Fruit fly (Drosophila melanogaster) whole organism, embryonic: ENCODE measurements around the gene CG6791.
A peak's percentile ranks its signal among the peaks of the same experiment; 100 is the strongest.

Experiments used
- CG10462 ChIP-seq: fragments of 200-800 bp; sonication (Bioruptor generic); optimal IDR thresholded peaks from 2 replicates; lab custom pipeline; 2016; ENCODE audit warnings: missing biosample characterization, missing genetic modification characterization
- CG13296 ChIP-seq: fragments of 200-800 bp; sonication (Bioruptor generic); optimal IDR thresholded peaks from 3 replicates; lab custom pipeline; 2018; ENCODE audit warnings: missing biosample characterization, mild to moderate bottlenecking, missing genetic modification characterization
- CG17385 ChIP-seq: fragments of 200-800 bp; sonication (Bioruptor generic); optimal IDR thresholded peaks from 3 replicates; lab custom pipeline; 2018; ENCODE audit warnings: missing biosample characterization, mild to moderate bottlenecking, missing genetic modification characterization
- CG18599 ChIP-seq: fragments of 200-800 bp; sonication (Bioruptor generic); optimal IDR thresholded peaks from 3 replicates; lab custom pipeline; 2017; ENCODE audit warnings: missing biosample characterization, missing genetic modification characterization, mild to moderate bottlenecking, moderate library complexity, missing genetic modification reagents
- CG2678 ChIP-seq: fragments of 200-800 bp; sonication (Bioruptor generic); optimal IDR thresholded peaks from 3 replicates; lab custom pipeline; 2019; ENCODE audit warnings: missing biosample characterization, mild to moderate bottlenecking, missing genetic modification characterization, moderate library complexity
- CG32532 ChIP-seq: fragments of 200-800 bp; sonication (Bioruptor generic); IDR thresholded peaks from 2 replicates; pipeline ENCODE4 v1.3.6; 2022; ENCODE audit warnings: missing biosample characterization, missing genetic modification characterization
- CG33557 ChIP-seq: fragments of 200-800 bp; sonication (Bioruptor generic); optimal IDR thresholded peaks from 2 replicates; lab custom pipeline; 2019; ENCODE audit warnings: missing biosample characterization, mild to moderate bottlenecking, missing genetic modification characterization, moderate library complexity
- CG34224 ChIP-seq: fragments of 200-800 bp; sonication (Bioruptor generic); IDR thresholded peaks from 3 replicates; pipeline ENCODE4 v1.3.6; 2022; ENCODE audit warnings: missing biosample characterization, missing genetic modification characterization; ENCODE audit not compliant: partially characterized antibody
- CG6272 ChIP-seq: fragments of 200-800 bp; sonication (Bioruptor generic); IDR thresholded peaks from 2 replicates; pipeline ENCODE4 v1.3.6; 2022; ENCODE audit warnings: missing biosample characterization, missing genetic modification characterization
- CG7963 ChIP-seq: fragments of 200-800 bp; sonication (Bioruptor generic); IDR thresholded peaks from 3 replicates; pipeline ENCODE4 v1.3.6; 2022; ENCODE audit warnings: missing biosample characterization, missing genetic modification characterization; ENCODE audit not compliant: partially characterized antibody
- CG8281 ChIP-seq: fragments of 200-800 bp; sonication (Bioruptor generic); optimal IDR thresholded peaks from 2 replicates; lab custom pipeline; 2018; ENCODE audit warnings: missing biosample characterization, mild to moderate bottlenecking, missing genetic modification characterization, moderate library complexity
- CG8290 ChIP-seq, 3 experiments: fragments of 200-800 bp; sonication (Bioruptor generic); optimal IDR thresholded peaks; 2 replicates each; lab custom pipeline; 2016 to 2019; ENCODE audit warnings: missing biosample characterization in 3 of 3, missing genetic modification characterization in 3 of 3, mild to moderate bottlenecking in 2 of 3, moderate library complexity in 1 of 3
- CG9215 ChIP-seq: fragments of 200-800 bp; sonication (Bioruptor generic); IDR thresholded peaks from 2 replicates; pipeline ENCODE4 v1.3.6; 2022; ENCODE audit warnings: missing biosample characterization, missing genetic modification characterization
- CG9797 ChIP-seq: fragments of 200-800 bp; sonication (Bioruptor generic); optimal IDR thresholded peaks from 3 replicates; lab custom pipeline; 2018; ENCODE audit warnings: missing biosample characterization, mild to moderate bottlenecking, missing genetic modification characterization
- CHES-1-like ChIP-seq: fragments of 200-800 bp; sonication (Bioruptor generic); optimal IDR thresholded peaks from 2 replicates; lab custom pipeline; 2016; ENCODE audit warnings: missing biosample characterization, missing genetic modification characterization
- Drgx ChIP-seq: fragments of 200-800 bp; sonication (Bioruptor generic); IDR thresholded peaks from 2 replicates; pipeline ENCODE4 v1.3.6; 2022; ENCODE audit warnings: missing biosample characterization, missing genetic modification characterization
- E2f2 ChIP-seq: fragments of 200-800 bp; sonication (Bioruptor generic); IDR thresholded peaks from 2 replicates; pipeline ENCODE4 v1.3.6; 2022; ENCODE audit warnings: missing biosample characterization, missing genetic modification characterization
- ERR ChIP-seq: fragments of 200-800 bp; sonication (Bioruptor generic); optimal IDR thresholded peaks from 2 replicates; lab custom pipeline; 2016; ENCODE audit warnings: missing biosample characterization, missing genetic modification characterization
- H2.0 ChIP-seq: fragments of 200-800 bp; sonication (Bioruptor generic); IDR thresholded peaks from 2 replicates; pipeline ENCODE4 v1.3.6; 2022; ENCODE audit warnings: missing biosample characterization, missing genetic modification characterization
- HLH4C ChIP-seq: fragments of 200-800 bp; sonication (Bioruptor generic); IDR thresholded peaks from 3 replicates; pipeline ENCODE4 v1.3.6; 2022; ENCODE audit warnings: missing biosample characterization, missing genetic modification characterization; ENCODE audit not compliant: partially characterized antibody
- Hmr ChIP-seq: fragments of 200-800 bp; sonication (Bioruptor generic); optimal IDR thresholded peaks from 3 replicates; lab custom pipeline; 2017; ENCODE audit warnings: mild to moderate bottlenecking, missing biosample characterization, missing genetic modification reagents, missing genetic modification characterization
- Jarid2 ChIP-seq: fragments of 200-800 bp; sonication (Bioruptor generic); optimal IDR thresholded peaks from 3 replicates; lab custom pipeline; 2017; ENCODE audit warnings: mild to moderate bottlenecking, missing biosample characterization, missing genetic modification reagents, missing genetic modification characterization
- Med ChIP-seq: fragments of 200-800 bp; sonication (Bioruptor generic); peaks from one replicate; lab custom pipeline; 2016; ENCODE audit warnings: missing biosample characterization, missing genetic modification characterization, mild to moderate bottlenecking, inconsistent platforms, moderate library complexity
- Meics ChIP-seq: fragments of 200-800 bp; sonication (Bioruptor generic); optimal IDR thresholded peaks from 2 replicates; lab custom pipeline; 2017; ENCODE audit warnings: missing biosample characterization, mild to moderate bottlenecking, missing genetic modification characterization
- NC2α ChIP-seq: fragments of 200-800 bp; sonication (Bioruptor generic); optimal IDR thresholded peaks from 2 replicates; lab custom pipeline; 2016; ENCODE audit warnings: missing biosample characterization, missing genetic modification characterization
- Nf-YC ChIP-seq: fragments of 200-800 bp; optimal IDR thresholded peaks from 3 replicates; lab custom pipeline; 2019; ENCODE audit warnings: missing biosample characterization, mild to moderate bottlenecking, missing genetic modification characterization, moderate library complexity
- PHDP ChIP-seq: fragments of 200-800 bp; sonication (Bioruptor generic); optimal IDR thresholded peaks from 3 replicates; lab custom pipeline; 2018; ENCODE audit warnings: missing biosample characterization, mild to moderate bottlenecking, missing genetic modification characterization, moderate library complexity
- abd-A ChIP-seq: fragments of 200-800 bp; sonication (Bioruptor generic); optimal IDR thresholded peaks from 3 replicates; lab custom pipeline; 2019; ENCODE audit warnings: missing biosample characterization, mild to moderate bottlenecking, missing genetic modification characterization, moderate library complexity
- bsh ChIP-seq, 2 experiments: fragments of 200-800 bp; sonication (Bioruptor generic); optimal IDR thresholded peaks; 2 replicates each; lab custom pipeline; 2017 to 2018; ENCODE audit warnings: mild to moderate bottlenecking in 2 of 2, missing biosample characterization in 2 of 2, missing genetic modification characterization in 2 of 2, moderate library complexity in 1 of 2
- chinmo ChIP-seq: fragments of 200-800 bp; sonication (Bioruptor generic); IDR thresholded peaks from 4 replicates; pipeline ENCODE4 v1.3.6; 2022; ENCODE audit warnings: missing biosample characterization, missing genetic modification characterization; ENCODE audit not compliant: partially characterized antibody
- dan ChIP-seq: fragments of 200-800 bp; sonication (Bioruptor generic); IDR thresholded peaks from 2 replicates; pipeline ENCODE4 v1.3.6; 2022; ENCODE audit warnings: missing biosample characterization, missing genetic modification characterization
- dati ChIP-seq: fragments of 200-800 bp; sonication (Bioruptor generic); IDR thresholded peaks from 2 replicates; pipeline ENCODE4 v1.3.6; 2022; ENCODE audit warnings: missing biosample characterization, missing genetic modification characterization
- fd3F ChIP-seq: fragments of 200-800 bp; sonication (Bioruptor generic); optimal IDR thresholded peaks from 2 replicates; lab custom pipeline; 2018; ENCODE audit warnings: missing biosample characterization, mild to moderate bottlenecking, missing genetic modification characterization, moderate library complexity
- gfzf ChIP-seq: fragments of 200-800 bp; sonication (Bioruptor generic); optimal IDR thresholded peaks from 2 replicates; lab custom pipeline; 2016; ENCODE audit warnings: missing biosample characterization, mild to moderate bottlenecking, missing genetic modification characterization, moderate library complexity
- grau ChIP-seq: fragments of 200-800 bp; optimal IDR thresholded peaks from 3 replicates; lab custom pipeline; 2019; ENCODE audit warnings: missing biosample characterization, mild to moderate bottlenecking, missing genetic modification characterization, moderate library complexity
- gro ChIP-seq: fragments of 200-800 bp; sonication (Bioruptor generic); optimal IDR thresholded peaks from 2 replicates; lab custom pipeline; 2016; ENCODE audit warnings: missing biosample characterization, missing genetic modification characterization
- jigr1 ChIP-seq: fragments of 200-800 bp; sonication (Bioruptor generic); IDR thresholded peaks from 3 replicates; pipeline ENCODE4 v1.3.6; 2022; ENCODE audit warnings: missing biosample characterization, missing genetic modification characterization
- lab ChIP-seq: fragments of 200-800 bp; sonication (Bioruptor generic); optimal IDR thresholded peaks from 3 replicates; lab custom pipeline; 2017; ENCODE audit warnings: missing biosample characterization, missing genetic modification characterization, mild to moderate bottlenecking, moderate library complexity, missing genetic modification reagents
- lbe ChIP-seq: fragments of 200-800 bp; sonication (Bioruptor generic); optimal IDR thresholded peaks from 2 replicates; lab custom pipeline; 2016; ENCODE audit warnings: missing biosample characterization, mild to moderate bottlenecking, missing genetic modification characterization
- lmd ChIP-seq: fragments of 200-800 bp; sonication (Bioruptor generic); IDR thresholded peaks from 2 replicates; pipeline ENCODE4 v1.3.6; 2022; ENCODE audit warnings: missing biosample characterization, missing genetic modification characterization
- nom ChIP-seq: fragments of 200-800 bp; sonication (Bioruptor generic); optimal IDR thresholded peaks from 2 replicates; lab custom pipeline; 2017; ENCODE audit warnings: missing biosample characterization, missing genetic modification characterization, mild to moderate bottlenecking, moderate library complexity, missing genetic modification reagents
- pfk ChIP-seq: fragments of 200-800 bp; sonication (Bioruptor generic); optimal IDR thresholded peaks from 2 replicates; lab custom pipeline; 2018; ENCODE audit warnings: missing biosample characterization, mild to moderate bottlenecking, missing genetic modification characterization, moderate library complexity
- psq ChIP-seq: fragments of 200-800 bp; sonication (Bioruptor generic); optimal IDR thresholded peaks from 2 replicates; lab custom pipeline; 2017; ENCODE audit warnings: missing biosample characterization, missing genetic modification characterization
- sens ChIP-seq: fragments of 200-800 bp; sonication (Bioruptor generic); peaks from one replicate; lab custom pipeline; 2016; ENCODE audit warnings: missing biosample characterization, missing genetic modification characterization
- sens-2 ChIP-seq: fragments of 200-800 bp; sonication (Bioruptor generic); IDR thresholded peaks from 2 replicates; pipeline ENCODE4 v1.3.6; 2022; ENCODE audit warnings: missing biosample characterization, missing genetic modification characterization
- sim ChIP-seq: fragments of 200-800 bp; sonication (Bioruptor generic); IDR thresholded peaks from 2 replicates; pipeline ENCODE4 v1.3.6; 2022; ENCODE audit warnings: missing biosample characterization, missing genetic modification characterization
- sna ChIP-seq: fragments of 200-800 bp; sonication (Bioruptor generic); IDR thresholded peaks from 2 replicates; pipeline ENCODE4 v1.3.6; 2022; ENCODE audit warnings: missing biosample characterization, missing genetic modification characterization; ENCODE audit not compliant: partially characterized antibody

CG6791 gene

dm6 chr3R:11566769-11567570, 23.0 kb downstream of the CG6791 start, which contains the start of the genes fabp and sea (continued):
- no peak for TF ChIP-seq H2.0
- TF ChIP-seq PHDP (tag; lab: Kevin White, UChicago) = peak; percentile 8
- TF ChIP-seq CG8290 (GFP tag; optimal IDR thresholded peaks at IDR 0.05; lab: Kevin White, UChicago) = no peak
- peak in 1 of 2 experiments; percentile 46 for TF ChIP-seq CG8290 (tag; optimal IDR thresholded peaks at IDR 0.05; lab: Kevin White, UChicago)
- 0 out of 2 replicates have a peak, but pooled peaks have one; percentile 32 for TF ChIP-seq sna (GFP tag; lab: Robert Waterston, UW)
- peak; percentile 59 for TF ChIP-seq abd-A
- peak; percentile 21 for TF ChIP-seq CG17385
- no peak for TF ChIP-seq gro (GFP tag; lab: Kevin White, UChicago)
- peak; percentile 72 for TF ChIP-seq nom
- TF ChIP-seq CG8281 = no peak
- 0 out of 3 replicates have a peak, but pooled peaks have one; percentile 50 for TF ChIP-seq HLH4C (GFP tag; lab: Robert Waterston, UW)
- no peak for TF ChIP-seq gfzf (GFP tag; lab: Kevin White, UChicago)
- TF ChIP-seq bsh (GFP tag; optimal IDR thresholded peaks at IDR 0.05; lab: Kevin White, UChicago) = peak in 1 of 2 experiments; percentile 14
- peak; percentile 36 for TF ChIP-seq CG13296 (GFP tag; lab: Kevin White, UChicago)
- peak; percentile 14 for TF ChIP-seq CG2678
- no peak for TF ChIP-seq fd3F (GFP tag; lab: Kevin White, UChicago)
- peak; percentile 35 for TF ChIP-seq Hmr (GFP tag; lab: Kevin White, UChicago)
- TF ChIP-seq Jarid2 (GFP tag; lab: Kevin White, UChicago) = peak; percentile 80
- TF ChIP-seq CG9215 (GFP tag; lab: Robert Waterston, UW) = peak; percentile 94
- no peak for TF ChIP-seq CG9797
- no peak for TF ChIP-seq dati
- TF ChIP-seq CHES-1-like (GFP tag; lab: Kevin White, UChicago) = no peak
- peak; percentile 22 for TF ChIP-seq NC2α (GFP tag; lab: Kevin White, UChicago)
- peak; percentile 5 for TF ChIP-seq pfk (GFP tag; lab: Kevin White, UChicago)
- TF ChIP-seq chinmo = peak; percentile 75; the same call in 2 of the 4 replicates
- TF ChIP-seq CG34224 (GFP tag; lab: Robert Waterston, UW) = peak; percentile 22; the same call in 1 of the 3 replicates
- no peak for TF ChIP-seq jigr1
- TF ChIP-seq lmd (GFP tag; lab: Robert Waterston, UW) = no peak
- TF ChIP-seq Med = peak; percentile 57
- TF ChIP-seq sens-2 (GFP tag; lab: Robert Waterston, UW) = 0 out of 2 replicates have a peak, but pooled peaks have one; percentile 10
- TF ChIP-seq CG33557 (GFP tag; lab: Kevin White, UChicago) = no peak
- peak; percentile 30 for TF ChIP-seq CG18599 (GFP tag; lab: Kevin White, UChicago)
- peak; percentile 17 for TF ChIP-seq grau
- TF ChIP-seq E2f2 (GFP tag; lab: Robert Waterston, UW) = peak; percentile 32; the same call in 1 of the 2 replicates
- TF ChIP-seq Nf-YC = peak; percentile 28
- no peak for TF ChIP-seq dan (GFP tag; lab: Robert Waterston, UW)
- 0 out of 2 replicates have a peak, but pooled peaks have one; percentile 25 for TF ChIP-seq sim
- no peak for TF ChIP-seq psq (GFP tag; lab: Kevin White, UChicago)
- TF ChIP-seq lab (GFP tag; lab: Kevin White, UChicago) = peak; percentile 28
- TF ChIP-seq ERR (GFP tag; lab: Kevin White, UChicago) = no peak
- TF ChIP-seq CG6272 (GFP tag; lab: Robert Waterston, UW) = no peak
- TF ChIP-seq Meics (GFP tag; lab: Kevin White, UChicago) = no peak
- TF ChIP-seq lbe (GFP tag; lab: Kevin White, UChicago) = peak; percentile 36
- no peak for TF ChIP-seq sens (GFP tag; lab: Kevin White, UChicago)
- 0 out of 3 replicates have a peak, but pooled peaks have one; percentile 18 for TF ChIP-seq CG7963 (GFP tag; lab: Robert Waterston, UW)
- TF ChIP-seq CG10462 = no peak
- peak; percentile 33; the same call in 1 of the 2 replicates for TF ChIP-seq CG32532 (GFP tag; lab: Robert Waterston, UW)
- peak; percentile 44; the same call in 1 of the 2 replicates for TF ChIP-seq Drgx
